Fruit fly (Drosophila melanogaster): ENCODE data around the gene CG31131.

Gene CG31131

dm6 chr3R:27987329-27987728, 24.3 kb upstream of the CG31131 start:
- TF ChIP-seq CG34406 (GFP tag; optimal IDR thresholded peaks at IDR 0.05) = peak; percentile 7
- TF ChIP-seq CG7368 (GFP tag; optimal IDR thresholded peaks at IDR 0.05) = no peak
- TF ChIP-seq ss (GFP tag; optimal IDR thresholded peaks at IDR 0.05) = no peak
- peak; percentile 56 for TF ChIP-seq svp (GFP tag)
- TF ChIP-seq lz (GFP tag; optimal IDR thresholded peaks at IDR 0.05) = no peak
- TF ChIP-seq CG10669 (GFP tag; optimal IDR thresholded peaks at IDR 0.05) = peak; percentile 32
- TF ChIP-seq Gug (GFP tag; IDR thresholded peaks at IDR 0.05) = peak; percentile 57
- TF ChIP-seq OdsH (GFP tag; optimal IDR thresholded peaks at IDR 0.05) = peak; percentile 60
- peak; percentile 46 for TF ChIP-seq CG8632 (GFP tag; optimal IDR thresholded peaks at IDR 0.05)
- TF ChIP-seq topi (GFP tag; optimal IDR thresholded peaks at IDR 0.05) = peak; percentile 32
- peak; percentile 51 for TF ChIP-seq CG10631 (GFP tag; optimal IDR thresholded peaks at IDR 0.05)
- TF ChIP-seq CG6792 (GFP tag; optimal IDR thresholded peaks at IDR 0.05) = peak; percentile 40
- no peak for TF ChIP-seq CG9139 (GFP tag; optimal IDR thresholded peaks at IDR 0.05)
- TF ChIP-seq esn (GFP tag; optimal IDR thresholded peaks at IDR 0.05) = no peak
- no peak for TF ChIP-seq spab (GFP tag; optimal IDR thresholded peaks at IDR 0.05)
- peak; percentile 84 for TF ChIP-seq CG32006 (GFP tag; optimal IDR thresholded peaks at IDR 0.05)
- no peak for TF ChIP-seq CG6808 (GFP tag; optimal IDR thresholded peaks at IDR 0.05)
- TF ChIP-seq Hr4 (GFP tag; optimal IDR thresholded peaks at IDR 0.05) = peak; percentile 61
- peak; percentile 75 for TF ChIP-seq eg (GFP tag; IDR thresholded peaks at IDR 0.05)
- TF ChIP-seq pdm3 (GFP tag; optimal IDR thresholded peaks at IDR 0.05) = peak; percentile 44
- TF ChIP-seq Ets21C (GFP tag; optimal IDR thresholded peaks at IDR 0.05) = no peak
- peak; percentile 13 for TF ChIP-seq CG11762 (GFP tag; optimal IDR thresholded peaks at IDR 0.05; ENCODE audit: insufficient read depth)
- TF ChIP-seq Sox14 (GFP tag; optimal IDR thresholded peaks at IDR 0.05) = peak; percentile 10
- no peak for TF ChIP-seq CG31627 (GFP tag; optimal IDR thresholded peaks at IDR 0.05)
- TF ChIP-seq Eip78C (GFP tag) = peak; percentile 80
- no peak for TF ChIP-seq Hr38 (GFP tag; optimal IDR thresholded peaks at IDR 0.05)
- no peak for TF ChIP-seq dsx (GFP tag; optimal IDR thresholded peaks at IDR 0.05; ENCODE audit: poor library complexity, severe bottlenecking)
- TF ChIP-seq acj6 (GFP tag; optimal IDR thresholded peaks at IDR 0.05) = peak; percentile 49
- TF ChIP-seq Smox (GFP tag; optimal IDR thresholded peaks at IDR 0.05) = peak; percentile 30
- TF ChIP-seq fd85E (GFP tag; optimal IDR thresholded peaks at IDR 0.05) = no peak
- no peak for TF ChIP-seq CG8319 (GFP tag; optimal IDR thresholded peaks at IDR 0.05)
- TF ChIP-seq salr (GFP tag; optimal IDR thresholded peaks at IDR 0.05) = peak in 1 of 2 experiments; percentile 52
- TF ChIP-seq Eip93F (GFP tag; optimal IDR thresholded peaks at IDR 0.05) = no peak
- TF ChIP-seq fd59A (GFP tag; optimal IDR thresholded peaks at IDR 0.05) = no peak
- TF ChIP-seq Sox102F (GFP tag; optimal IDR thresholded peaks at IDR 0.05) = no peak
- no peak for TF ChIP-seq CG11902 (GFP tag; optimal IDR thresholded peaks at IDR 0.05)
- no peak for TF ChIP-seq Blimp-1 (GFP tag; optimal IDR thresholded peaks at IDR 0.05)
- peak; percentile 27 for TF ChIP-seq Ets96B (tag; optimal IDR thresholded peaks at IDR 0.05)
- no peak for TF ChIP-seq CG1621 (tag; optimal IDR thresholded peaks at IDR 0.05)
- no peak for TF ChIP-seq vri (GFP tag; optimal IDR thresholded peaks at IDR 0.05)
- no peak for TF ChIP-seq CG16779 (tag; optimal IDR thresholded peaks at IDR 0.05)
- TF ChIP-seq CG6163 (GFP tag; IDR thresholded peaks at IDR 0.05) = peak; percentile 62; the same call in 1 of the 3 replicates
- TF ChIP-seq CG8119 (GFP tag; IDR thresholded peaks at IDR 0.05) = peak; percentile 86
- TF ChIP-seq CG3919 (GFP tag; optimal IDR thresholded peaks at IDR 0.05) = peak; percentile 49
- no peak for TF ChIP-seq Met (GFP tag; optimal IDR thresholded peaks at IDR 0.05)
- TF ChIP-seq CG11294 (GFP tag; IDR thresholded peaks at IDR 0.05) = peak; percentile 57; the same call in 1 of the 2 replicates
- peak; percentile 88 for TF ChIP-seq CG15336 (GFP tag; IDR thresholded peaks at IDR 0.05)
- peak; percentile 42 for TF ChIP-seq CG6276 (GFP tag; optimal IDR thresholded peaks at IDR 0.05)
- TF ChIP-seq achi (GFP tag; optimal IDR thresholded peaks at IDR 0.05) = peak; percentile 53
- peak; percentile 24 for TF ChIP-seq Lpt (GFP tag; optimal IDR thresholded peaks at IDR 0.05)
- peak; percentile 31 for TF ChIP-seq net (GFP tag; optimal IDR thresholded peaks at IDR 0.05)
- no peak for TF ChIP-seq CG6854 (GFP tag; optimal IDR thresholded peaks at IDR 0.05)

All from whole organism, prepupa.